Worm (Caenorhabditis elegans): ENCODE measurements around the gene grl-29.
"Not testable (repeated sequence)": the region's sequence is repeated elsewhere in the genome, so short reads cannot be mapped to it uniquely, and the experiment has no call there.

grl-29 gene

ce11 chrV:3582671-3583070 lies 27.6 kb upstream of the grl-29 start:
- no peak for TF ChIP-seq tab-1 (GFP tag; IDR thresholded peaks at IDR 0.05)
- TF ChIP-seq med-1 (GFP tag; optimal IDR thresholded peaks at IDR 0.05; ENCODE audit: insufficient read depth), result no peak

ce11 chrV:3582086-3582485 lies 27.1 kb upstream of the grl-29 start:
- TF ChIP-seq flt-1 (GFP tag; IDR thresholded peaks at IDR 0.05), result no peak
- peak; percentile 45 for TF ChIP-seq T22C8.4 (GFP tag; IDR thresholded peaks at IDR 0.05)

- TF ChIP-seq tab-1 (GFP tag; IDR thresholded peaks at IDR 0.05) (no peak), flt-1 (GFP tag; IDR thresholded peaks at IDR 0.05) (no peak)
These were observed 26.6 kb upstream of the grl-29 start for ce11 chrV:3581643-3582042.

DNA sequence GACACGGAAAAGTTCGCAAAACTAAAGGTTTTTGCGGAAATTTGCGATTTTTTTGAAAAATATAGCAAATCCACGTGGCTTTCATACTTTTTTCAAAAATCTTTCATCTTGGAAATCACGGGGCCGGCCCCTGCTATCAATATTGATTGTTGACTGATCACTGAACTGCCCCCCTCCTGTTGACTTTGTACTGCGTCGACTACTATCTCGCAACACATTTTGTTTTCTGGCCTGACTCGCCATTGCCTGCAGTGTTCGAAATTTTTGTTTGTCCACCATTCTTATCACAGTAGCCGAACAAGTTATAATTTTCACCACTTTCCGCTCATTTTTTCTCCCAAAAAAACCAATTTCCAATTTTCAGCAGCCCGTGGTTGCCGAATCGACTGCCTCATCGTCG lies 26.0 kb upstream of the grl-29 start:
- TF ChIP-seq cog-1 (tag; optimal IDR thresholded peaks at IDR 0.05) (no peak), flt-1 (GFP tag; IDR thresholded peaks at IDR 0.05) (no peak), med-1 (GFP tag; optimal IDR thresholded peaks at IDR 0.05; ENCODE audit: insufficient read depth) (no peak), ref-1 (GFP tag; conservative IDR thresholded peaks at IDR 0.05) (no peak), ztf-29 (GFP tag; IDR thresholded peaks at IDR 0.05) (no peak), ztf-23 (GFP tag; IDR thresholded peaks at IDR 0.05) (no peak), tab-1 (GFP tag; IDR thresholded peaks at IDR 0.05) (no peak), T22C8.4 (GFP tag; IDR thresholded peaks at IDR 0.05) (no peak), klf-2 (GFP tag; conservative IDR thresholded peaks at IDR 0.05) (no peak)

DNA sequence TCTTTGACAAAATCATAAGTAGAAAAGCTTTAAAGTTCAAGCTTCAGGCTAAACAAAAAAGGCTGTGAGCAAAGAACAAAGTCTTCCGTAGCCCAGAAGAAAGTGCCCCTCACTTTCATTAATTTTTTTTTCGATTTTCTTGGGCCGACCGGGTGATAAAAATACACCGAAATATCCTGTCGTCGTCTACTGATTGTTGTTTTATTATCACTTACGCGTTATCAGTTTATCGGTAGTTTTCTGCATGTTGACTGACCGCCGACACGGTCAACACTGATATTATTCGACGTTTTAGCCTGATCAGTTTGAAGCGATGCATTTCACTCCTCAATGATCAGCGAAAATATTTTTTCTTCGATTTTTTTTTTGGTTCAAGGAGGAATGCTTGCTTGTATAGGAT lies 25.3 kb upstream of the grl-29 start:
- no peak for TF ChIP-seq ref-1 (GFP tag; conservative IDR thresholded peaks at IDR 0.05)
- TF ChIP-seq klf-2 (GFP tag; conservative IDR thresholded peaks at IDR 0.05), result no peak
- TF ChIP-seq cog-1 (tag; optimal IDR thresholded peaks at IDR 0.05), result no peak
- no peak for TF ChIP-seq flt-1 (GFP tag; IDR thresholded peaks at IDR 0.05)
- no peak for TF ChIP-seq T22C8.4 (GFP tag; IDR thresholded peaks at IDR 0.05)
- no peak for TF ChIP-seq med-1 (GFP tag; optimal IDR thresholded peaks at IDR 0.05; ENCODE audit: insufficient read depth)
- TF ChIP-seq tab-1 (GFP tag; IDR thresholded peaks at IDR 0.05), result no peak
- TF ChIP-seq ztf-23 (GFP tag; IDR thresholded peaks at IDR 0.05), result no peak
- TF ChIP-seq ztf-29 (GFP tag; IDR thresholded peaks at IDR 0.05), result no peak

DNA sequence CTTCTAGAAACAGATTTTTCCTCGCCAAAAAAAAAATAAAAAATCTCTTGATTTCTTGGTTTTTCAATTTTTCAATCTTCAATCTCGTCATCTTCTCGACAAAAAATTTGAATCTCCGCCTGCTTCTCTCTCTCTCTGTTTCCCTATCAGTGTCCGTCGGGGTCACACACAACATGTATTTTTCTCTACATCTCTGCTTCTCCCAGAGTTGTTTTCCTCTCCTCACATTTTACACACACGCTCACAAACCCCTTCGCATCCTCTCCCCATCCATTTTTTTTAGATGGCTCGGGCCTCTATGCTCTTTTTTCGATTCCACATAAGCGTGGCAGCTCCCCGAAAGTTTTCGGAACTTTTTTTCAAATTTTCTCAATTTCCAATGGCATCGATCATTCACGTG lies 24.8 kb upstream of the grl-29 start:
- TF ChIP-seq cog-1 (tag; optimal IDR thresholded peaks at IDR 0.05), result no peak
- no peak for TF ChIP-seq med-1 (GFP tag; optimal IDR thresholded peaks at IDR 0.05; ENCODE audit: insufficient read depth)
- TF ChIP-seq T22C8.4 (GFP tag; IDR thresholded peaks at IDR 0.05), result no peak
- TF ChIP-seq ref-1 (GFP tag; conservative IDR thresholded peaks at IDR 0.05), result no peak
- TF ChIP-seq ztf-23 (GFP tag; IDR thresholded peaks at IDR 0.05), result no peak
- no peak for TF ChIP-seq flt-1 (GFP tag; IDR thresholded peaks at IDR 0.05)
- no peak for TF ChIP-seq ztf-29 (GFP tag; IDR thresholded peaks at IDR 0.05)
- no peak for TF ChIP-seq tab-1 (GFP tag; IDR thresholded peaks at IDR 0.05)
- no peak for TF ChIP-seq klf-2 (GFP tag; conservative IDR thresholded peaks at IDR 0.05)

DNA sequence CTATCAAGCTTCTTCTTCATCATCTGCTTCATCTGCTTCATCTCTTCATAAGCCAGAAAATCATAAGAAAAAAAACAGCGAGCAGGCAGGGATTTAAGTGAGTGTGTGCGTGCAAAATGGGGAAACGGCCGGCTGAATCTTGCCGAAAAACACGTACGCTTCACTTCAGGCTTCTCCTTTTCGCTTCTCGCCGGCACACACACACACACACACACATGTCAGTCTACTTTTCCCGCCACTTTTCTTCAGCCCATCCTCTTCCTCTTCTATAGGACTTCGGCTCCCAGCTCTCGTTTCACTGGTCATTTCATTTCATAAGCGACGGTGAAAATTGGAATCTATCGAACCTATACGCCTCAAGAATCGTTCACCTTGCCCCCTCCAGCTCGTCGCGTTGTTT lies 24.2 kb upstream of the grl-29 start:
- TF ChIP-seq ref-1 (GFP tag; conservative IDR thresholded peaks at IDR 0.05) (no peak), ztf-23 (GFP tag; IDR thresholded peaks at IDR 0.05) (no peak), ztf-29 (GFP tag; IDR thresholded peaks at IDR 0.05) (no peak), tab-1 (GFP tag; IDR thresholded peaks at IDR 0.05) (no peak), klf-2 (GFP tag; conservative IDR thresholded peaks at IDR 0.05) (no peak), flt-1 (GFP tag; IDR thresholded peaks at IDR 0.05) (no peak), med-1 (GFP tag; optimal IDR thresholded peaks at IDR 0.05; ENCODE audit: insufficient read depth) (no peak), cog-1 (tag; optimal IDR thresholded peaks at IDR 0.05) (no peak), T22C8.4 (GFP tag; IDR thresholded peaks at IDR 0.05) (no peak)

DNA sequence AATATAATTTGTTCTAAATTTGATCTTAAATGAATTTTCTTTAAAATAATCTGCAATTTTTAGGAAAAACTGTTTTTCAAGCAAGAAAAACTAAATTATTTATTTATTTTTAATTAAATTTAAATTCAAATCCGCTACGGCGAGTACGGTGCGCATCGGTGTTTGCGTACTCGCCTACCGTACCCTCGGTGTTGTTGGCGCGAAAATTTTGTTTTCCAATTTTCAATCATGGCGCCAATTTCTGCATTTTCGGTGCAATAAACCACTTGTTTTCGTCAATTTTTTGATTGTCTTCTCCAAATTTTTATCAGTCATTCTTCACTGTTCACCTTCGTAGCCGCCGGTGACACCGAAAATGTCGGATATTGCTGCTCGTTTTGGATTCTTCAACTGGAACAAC lies 23.8 kb upstream of the grl-29 start, which contains the start of gene pygl-1:
pygl-1 (plus strand) TSS at position 211 of the 400 bp plus-strand sequence.
- TF ChIP-seq cog-1 (tag; optimal IDR thresholded peaks at IDR 0.05), result no peak
- TF ChIP-seq ref-1 (GFP tag; conservative IDR thresholded peaks at IDR 0.05), result no peak
- no peak for TF ChIP-seq tab-1 (GFP tag; IDR thresholded peaks at IDR 0.05)
- TF ChIP-seq med-1 (GFP tag; optimal IDR thresholded peaks at IDR 0.05; ENCODE audit: insufficient read depth), result no peak
- no peak for TF ChIP-seq flt-1 (GFP tag; IDR thresholded peaks at IDR 0.05)
- no peak for TF ChIP-seq klf-2 (GFP tag; conservative IDR thresholded peaks at IDR 0.05)

DNA sequence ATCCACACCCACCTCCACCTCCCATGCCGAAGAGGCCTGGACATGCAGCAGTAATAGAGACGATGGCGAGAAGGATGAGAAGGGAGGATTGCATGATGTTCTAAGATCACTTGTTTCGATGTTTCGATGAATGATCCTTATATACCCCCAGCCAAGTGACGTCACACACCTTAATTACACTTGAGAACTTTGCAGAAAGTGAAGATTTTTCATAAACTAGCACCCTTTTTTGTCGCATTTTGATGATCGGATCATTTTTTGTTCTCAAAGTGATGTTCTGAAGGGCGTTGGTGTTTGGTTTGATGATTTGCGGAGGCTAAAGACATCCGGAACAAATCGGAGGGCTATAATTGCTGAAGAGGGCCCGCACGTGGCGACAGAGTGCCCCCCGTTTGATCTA lies 20.7 kb upstream of the grl-29 start, which contains the start of gene grl-27:
grl-27 (minus strand) TSS at position 101 of the 400 bp plus-strand sequence.
- TF ChIP-seq klf-2 (GFP tag; conservative IDR thresholded peaks at IDR 0.05) (no peak), flt-1 (GFP tag; IDR thresholded peaks at IDR 0.05) (no peak), cog-1 (tag; optimal IDR thresholded peaks at IDR 0.05) (no peak), T22C8.4 (GFP tag; IDR thresholded peaks at IDR 0.05) (no peak), ztf-23 (GFP tag; IDR thresholded peaks at IDR 0.05) (no peak), tab-1 (GFP tag; IDR thresholded peaks at IDR 0.05) (no peak), ztf-29 (GFP tag; IDR thresholded peaks at IDR 0.05) (no peak), ref-1 (GFP tag; conservative IDR thresholded peaks at IDR 0.05) (no peak), med-1 (GFP tag; optimal IDR thresholded peaks at IDR 0.05; ENCODE audit: insufficient read depth) (no peak)

DNA sequence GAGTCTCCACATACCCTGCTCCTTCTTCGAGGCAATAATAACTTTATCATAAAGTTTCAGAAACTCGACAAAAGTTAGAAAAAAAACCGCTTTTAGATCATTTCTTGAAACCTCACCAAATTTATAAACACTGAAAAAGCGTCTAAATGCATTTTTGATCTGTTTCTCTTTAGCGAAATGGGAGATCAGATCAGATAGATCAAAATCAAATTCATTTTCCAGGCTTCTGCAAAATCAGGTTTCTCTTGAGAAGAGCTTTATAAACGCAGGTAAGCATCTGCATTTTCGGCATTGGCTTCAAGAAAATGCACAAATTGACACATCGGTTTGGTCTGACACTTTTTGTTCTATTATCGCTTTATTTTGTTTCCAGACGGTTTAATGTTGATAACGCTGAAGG lies 17.4 kb upstream of the grl-29 start, which contains the start of gene F40C5.1:
F40C5.1 (plus strand) TSS at position 301 of the 400 bp plus-strand sequence.
- not testable (repeated sequence) for TF ChIP-seq tab-1, ztf-23, ztf-29 (GFP tag; IDR thresholded peaks at IDR 0.05)

DNA sequence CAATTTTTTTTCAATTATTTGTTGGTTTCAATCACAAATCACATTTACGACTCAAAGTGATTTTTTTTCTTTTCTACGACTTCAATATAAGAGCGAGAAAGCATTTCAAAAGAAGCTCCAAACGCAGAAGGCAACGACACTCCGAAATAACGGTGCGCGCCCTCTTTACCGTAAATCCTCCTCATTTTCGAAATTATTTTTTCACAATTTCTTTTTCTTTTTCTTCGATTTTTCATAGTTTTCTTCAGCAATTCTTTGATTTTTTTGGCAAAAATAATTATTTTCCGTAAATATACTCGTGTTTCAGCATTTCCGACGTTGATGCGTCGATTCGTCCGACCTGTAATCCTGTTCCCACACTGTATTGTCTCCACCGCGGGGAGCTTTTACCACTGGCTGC lies 15.7 kb upstream of the grl-29 start, which contains the start of gene F40C5.2:
F40C5.2 (plus strand) TSS at position 301 of the 400 bp plus-strand sequence.
- TF ChIP-seq ref-1 (GFP tag; conservative IDR thresholded peaks at IDR 0.05); flt-1 (GFP tag; IDR thresholded peaks at IDR 0.05); T22C8.4 (GFP tag; IDR thresholded peaks at IDR 0.05): not testable (repeated sequence)

Data from whole organism, midembryonic.